Fruit fly (Drosophila melanogaster) whole organism, embryonic: ENCODE data around the gene CG14893.

Source experiments
- ATbp ChIP-seq: fragments of 200-800 bp; sonication (Bioruptor generic); optimal IDR thresholded peaks from 2 replicates; lab custom pipeline; 2017; ENCODE audit warnings: missing biosample characterization, mild to moderate bottlenecking, missing genetic modification characterization, missing genetic modification reagents
- Adf1 ChIP-seq: fragments of 200-800 bp; sonication (Bioruptor generic); IDR thresholded peaks from 2 replicates; pipeline ENCODE4 v1.3.6; 2022; ENCODE audit warnings: missing biosample characterization, missing genetic modification characterization
- Antp ChIP-seq: fragments of 200-800 bp; sonication (Bioruptor generic); optimal IDR thresholded peaks from 3 replicates; lab custom pipeline; 2016; ENCODE audit warnings: missing biosample characterization, missing genetic modification characterization
- Atf-2 ChIP-seq: fragments of 200-800 bp; sonication (Bioruptor generic); optimal IDR thresholded peaks from 2 replicates; lab custom pipeline; 2016; ENCODE audit warnings: missing biosample characterization, missing genetic modification characterization
- CG11247 ChIP-seq: fragments of 200-800 bp; sonication (Bioruptor generic); IDR thresholded peaks from 2 replicates; pipeline ENCODE4 v1.3.6; 2022; ENCODE audit warnings: missing biosample characterization, missing genetic modification characterization
- CG11560 ChIP-seq: fragments of 200-800 bp; sonication (Bioruptor generic); IDR thresholded peaks from 3 replicates; pipeline ENCODE4 v1.3.6; 2022; ENCODE audit warnings: missing biosample characterization, missing genetic modification characterization
- CG14860 ChIP-seq: fragments of 200-800 bp; sonication (Bioruptor generic); IDR thresholded peaks from 3 replicates; pipeline ENCODE4 v1.3.6; 2022; ENCODE audit warnings: missing biosample characterization, missing genetic modification characterization; ENCODE audit not compliant: partially characterized antibody
- CG15479 ChIP-seq: fragments of 200-800 bp; sonication (Bioruptor generic); optimal IDR thresholded peaks from 3 replicates; lab custom pipeline; 2019; ENCODE audit warnings: missing biosample characterization, mild to moderate bottlenecking, missing genetic modification characterization, moderate library complexity
- CG1832 ChIP-seq: fragments of 200-800 bp; sonication (Bioruptor generic); optimal IDR thresholded peaks from 2 replicates; lab custom pipeline; 2017; ENCODE audit warnings: missing biosample characterization, mild to moderate bottlenecking, missing genetic modification characterization, inconsistent platforms
- CG18764 ChIP-seq: fragments of 200-800 bp; sonication (Bioruptor generic); optimal IDR thresholded peaks from 3 replicates; lab custom pipeline; 2016; ENCODE audit warnings: missing biosample characterization, missing genetic modification characterization
- CG2202 ChIP-seq: fragments of 200-800 bp; sonication (Bioruptor generic); optimal IDR thresholded peaks from 2 replicates; lab custom pipeline; 2018; ENCODE audit warnings: missing biosample characterization, mild to moderate bottlenecking, missing genetic modification characterization
- CG30431 ChIP-seq: fragments of 200-800 bp; sonication (Bioruptor generic); optimal IDR thresholded peaks from 2 replicates; lab custom pipeline; 2017; ENCODE audit warnings: missing biosample characterization, missing genetic modification characterization
- CG4282 ChIP-seq: fragments of 200-800 bp; sonication (Bioruptor generic); optimal IDR thresholded peaks from 2 replicates; lab custom pipeline; 2016; ENCODE audit warnings: missing biosample characterization, missing genetic modification characterization
- CG4404 ChIP-seq: fragments of 200-800 bp; sonication (Bioruptor generic); IDR thresholded peaks from 2 replicates; pipeline ENCODE4 v1.3.6; 2022; ENCODE audit warnings: missing biosample characterization, missing genetic modification characterization
- CG4424 ChIP-seq: fragments of 200-800 bp; sonication (Bioruptor generic); optimal IDR thresholded peaks from 3 replicates; lab custom pipeline; 2016; ENCODE audit warnings: missing biosample characterization, missing genetic modification characterization
- CG4730 ChIP-seq: fragments of 200-800 bp; sonication (Bioruptor generic); IDR thresholded peaks from 2 replicates; pipeline ENCODE4 v1.3.6; 2022; ENCODE audit warnings: missing biosample characterization, missing genetic modification characterization
- CG6689 ChIP-seq: fragments of 200-800 bp; sonication (Bioruptor generic); IDR thresholded peaks from 2 replicates; pipeline ENCODE4 v1.3.6; 2022; ENCODE audit warnings: missing biosample characterization, missing genetic modification characterization
- CG6854 ChIP-seq: fragments of 200-800 bp; sonication (Bioruptor generic); optimal IDR thresholded peaks from 3 replicates; lab custom pipeline; 2017; ENCODE audit warnings: missing biosample characterization, mild to moderate bottlenecking, missing genetic modification characterization
- CoRest ChIP-seq: fragments of 200-800 bp; sonication (Bioruptor generic); optimal IDR thresholded peaks from 3 replicates; lab custom pipeline; 2018; ENCODE audit warnings: missing biosample characterization, mild to moderate bottlenecking, missing genetic modification characterization, moderate library complexity
- D19A ChIP-seq: fragments of 200-800 bp; optimal IDR thresholded peaks from 3 replicates; lab custom pipeline; 2019; ENCODE audit warnings: missing biosample characterization, mild to moderate bottlenecking, missing genetic modification characterization, moderate library complexity
- HLH54F ChIP-seq: fragments of 200-800 bp; sonication (Bioruptor generic); optimal IDR thresholded peaks from 3 replicates; lab custom pipeline; 2016; ENCODE audit warnings: missing biosample characterization, missing genetic modification characterization
- Lhr ChIP-seq: fragments of 200-800 bp; sonication (Bioruptor generic); optimal IDR thresholded peaks from 3 replicates; lab custom pipeline; 2017; ENCODE audit warnings: mild to moderate bottlenecking, missing biosample characterization, missing genetic modification reagents, missing genetic modification characterization
- Rx ChIP-seq: fragments of 200-800 bp; sonication (Bioruptor generic); IDR thresholded peaks from 2 replicates; pipeline ENCODE4 v1.3.6; 2022; ENCODE audit warnings: missing biosample characterization, missing genetic modification characterization
- Sry-β ChIP-seq: fragments of 200-800 bp; sonication (Bioruptor generic); optimal IDR thresholded peaks from 2 replicates; lab custom pipeline; 2018; ENCODE audit warnings: missing biosample characterization, mild to moderate bottlenecking, missing genetic modification characterization, moderate library complexity
- Xrp1 ChIP-seq: fragments of 200-800 bp; sonication (Bioruptor generic); IDR thresholded peaks from 2 replicates; pipeline ENCODE4 v1.3.6; 2022; ENCODE audit warnings: missing biosample characterization, missing genetic modification characterization
- ap ChIP-seq: fragments of 200-800 bp; sonication (Bioruptor generic); IDR thresholded peaks from 2 replicates; pipeline ENCODE4 v1.3.6; 2022; ENCODE audit warnings: missing biosample characterization, missing genetic modification characterization
- cad ChIP-seq: fragments of >200 bp; optimal IDR thresholded peaks from 2 replicates; lab custom pipeline; 2017; ENCODE audit warnings: missing biosample characterization, missing genetic modification characterization
- cato ChIP-seq: fragments of 200-800 bp; sonication (Bioruptor generic); optimal IDR thresholded peaks from 2 replicates; lab custom pipeline; 2016; ENCODE audit warnings: missing biosample characterization, missing genetic modification characterization, borderline replicate concordance
- chif ChIP-seq, 2 experiments: fragments of 200-800 bp; sonication (Bioruptor generic); optimal IDR thresholded peaks; 3 replicates each; lab custom pipeline; 2016; ENCODE audit warnings: missing biosample characterization in 2 of 2, missing genetic modification characterization in 2 of 2
- dmrt99B ChIP-seq: fragments of 200-800 bp; sonication (Bioruptor generic); optimal IDR thresholded peaks from 2 replicates; lab custom pipeline; 2018; ENCODE audit warnings: missing biosample characterization, mild to moderate bottlenecking, missing genetic modification characterization, moderate library complexity
- en ChIP-seq: fragments of 200-800 bp; sonication (Bioruptor generic); optimal IDR thresholded peaks from 2 replicates; lab custom pipeline; 2016; ENCODE audit warnings: missing biosample characterization, missing genetic modification characterization
- gcm ChIP-seq: fragments of 200-800 bp; sonication (Bioruptor generic); optimal IDR thresholded peaks from 2 replicates; lab custom pipeline; 2019; ENCODE audit warnings: missing biosample characterization, mild to moderate bottlenecking, missing genetic modification characterization, moderate library complexity
- gcm2 ChIP-seq: fragments of 200-800 bp; sonication (Bioruptor generic); optimal IDR thresholded peaks from 2 replicates; lab custom pipeline; 2016; ENCODE audit warnings: missing biosample characterization, missing genetic modification characterization
- gt ChIP-seq: fragments of 200-800 bp; sonication (Bioruptor generic); IDR thresholded peaks from 2 replicates; pipeline ENCODE4 v1.3.6; 2022; ENCODE audit warnings: missing biosample characterization, missing genetic modification characterization
- jumu ChIP-seq: fragments of 200-800 bp; sonication (Bioruptor generic); optimal IDR thresholded peaks from 3 replicates; lab custom pipeline; 2016; ENCODE audit warnings: missing biosample characterization, missing genetic modification characterization
- lola ChIP-seq, 3 experiments: fragments of >200 bp in 2 of 3; fragments of 200-800 bp in 1 of 3; sonication (Bioruptor generic) in 1 of 3; optimal IDR thresholded peaks; 2 replicates each; lab custom pipeline; 2017 to 2019; ENCODE audit warnings: missing biosample characterization in 3 of 3, missing genetic modification characterization in 3 of 3, mild to moderate bottlenecking in 1 of 3, moderate library complexity in 1 of 3
- onecut ChIP-seq: fragments of 200-800 bp; sonication (Bioruptor generic); IDR thresholded peaks from 2 replicates; pipeline ENCODE4 v1.3.6; 2022; ENCODE audit warnings: missing biosample characterization, missing genetic modification characterization
- phol ChIP-seq: fragments of 200-800 bp; sonication (Bioruptor generic); optimal IDR thresholded peaks from 3 replicates; lab custom pipeline; 2018; ENCODE audit warnings: missing biosample characterization, mild to moderate bottlenecking, missing genetic modification characterization, moderate library complexity
- psq ChIP-seq: fragments of 200-800 bp; sonication (Bioruptor generic); optimal IDR thresholded peaks from 2 replicates; lab custom pipeline; 2017; ENCODE audit warnings: missing biosample characterization, missing genetic modification characterization
- ranshi ChIP-seq: fragments of 200-800 bp; sonication (Bioruptor generic); IDR thresholded peaks from 2 replicates; pipeline ENCODE4 v1.3.6; 2022; ENCODE audit warnings: missing biosample characterization, missing genetic modification characterization
- run ChIP-seq: fragments of 200-800 bp; sonication (Bioruptor generic); optimal IDR thresholded peaks from 3 replicates; lab custom pipeline; 2018; ENCODE audit warnings: missing biosample characterization, mild to moderate bottlenecking, missing genetic modification characterization
- sqz ChIP-seq: fragments of 200-800 bp; sonication (Bioruptor generic); optimal IDR thresholded peaks from 3 replicates; lab custom pipeline; 2018; ENCODE audit warnings: missing biosample characterization, mild to moderate bottlenecking, missing genetic modification characterization
- sug ChIP-seq: fragments of 200-800 bp; optimal IDR thresholded peaks from 2 replicates; lab custom pipeline; 2019; ENCODE audit warnings: missing biosample characterization, mild to moderate bottlenecking, missing genetic modification characterization, moderate library complexity
- tna ChIP-seq: fragments of 200-800 bp; sonication (Bioruptor generic); IDR thresholded peaks from 2 replicates; pipeline ENCODE4 v1.3.6; 2022; ENCODE audit warnings: missing biosample characterization, missing genetic modification characterization; ENCODE audit not compliant: partially characterized antibody
- tup ChIP-seq: fragments of 200-800 bp; sonication (Bioruptor generic); optimal IDR thresholded peaks from 2 replicates; lab custom pipeline; 2016; ENCODE audit warnings: missing biosample characterization, mild to moderate bottlenecking, missing genetic modification characterization, moderate library complexity
- vfl ChIP-seq: fragments of 200-800 bp; sonication (Bioruptor generic); optimal IDR thresholded peaks from 2 replicates; lab custom pipeline; 2016; ENCODE audit warnings: missing biosample characterization, missing genetic modification characterization
- vvl ChIP-seq: fragments of 200-800 bp; sonication (Bioruptor generic); IDR thresholded peaks from 2 replicates; pipeline ENCODE4 v1.3.6; 2022; ENCODE audit warnings: missing biosample characterization, missing genetic modification characterization
- wdn ChIP-seq: fragments of 200-800 bp; sonication (Bioruptor generic); IDR thresholded peaks from 2 replicates; pipeline ENCODE4 v1.3.6; 2022; ENCODE audit warnings: missing biosample characterization, missing genetic modification characterization

Gene CG14893

dm6 chr3R:16626899-16627432 is 6.4 kb downstream of the CG14893 start (continued):
- no peak for TF ChIP-seq gcm2
- TF ChIP-seq CG4282 (GFP tag; lab: Kevin White, UChicago), result no peak
- TF ChIP-seq onecut (GFP tag; lab: Robert Waterston, UW), result peak; percentile 82
- no peak for TF ChIP-seq D19A (tag; lab: Kevin White, UChicago)
- no peak for TF ChIP-seq lola (GFP tag; optimal IDR thresholded peaks at IDR 0.05; lab: Kevin White, UChicago)
- no peak for TF ChIP-seq Rx (GFP tag; lab: Robert Waterston, UW)
- peak; percentile 8 for TF ChIP-seq sqz (GFP tag; lab: Kevin White, UChicago)
- TF ChIP-seq gt (GFP tag; lab: Robert Waterston, UW), result no peak
- no peak for TF ChIP-seq CG4404 (GFP tag; lab: Robert Waterston, UW)
- TF ChIP-seq CG30431, result no peak
- TF ChIP-seq Atf-2 (GFP tag; lab: Kevin White, UChicago), result no peak
- no peak for TF ChIP-seq psq
- TF ChIP-seq CG1832 (GFP tag; lab: Kevin White, UChicago), result no peak
- no peak for TF ChIP-seq CG6854
- TF ChIP-seq dmrt99B (tag; lab: Kevin White, UChicago), result no peak
- no peak for TF ChIP-seq CG11247
- TF ChIP-seq chif (GFP tag; optimal IDR thresholded peaks at IDR 0.05; lab: Kevin White, UChicago), result no peak
- TF ChIP-seq CG2202 (tag; lab: Kevin White, UChicago), result no peak
- no peak for TF ChIP-seq ap (GFP tag; lab: Robert Waterston, UW)
- no peak for TF ChIP-seq CoRest (tag; lab: Kevin White, UChicago)
- peak; percentile 65; the same call in 1 of the 2 replicates for TF ChIP-seq vvl (GFP tag; lab: Robert Waterston, UW)
- TF ChIP-seq CG11560 (tag; lab: Robert Waterston, UW), result no peak
- no peak for TF ChIP-seq jumu (GFP tag; lab: Kevin White, UChicago)
- no peak for TF ChIP-seq CG4424 (GFP tag; lab: Kevin White, UChicago)
- no peak for TF ChIP-seq HLH54F (GFP tag; lab: Kevin White, UChicago)
- TF ChIP-seq wdn (GFP tag; lab: Robert Waterston, UW), result no peak
- TF ChIP-seq CG6689 (GFP tag; lab: Robert Waterston, UW), result no peak
- no peak for TF ChIP-seq Sry-β (GFP tag; lab: Kevin White, UChicago)
- TF ChIP-seq en, result no peak
- no peak for TF ChIP-seq Antp
- no peak for TF ChIP-seq cato (GFP tag; lab: Kevin White, UChicago)
- no peak for TF ChIP-seq CG14860
- no peak for TF ChIP-seq CG15479
- no peak for TF ChIP-seq CG18764 (GFP tag; lab: Kevin White, UChicago)
- no peak for TF ChIP-seq CG4730 (GFP tag; lab: Robert Waterston, UW)
- TF ChIP-seq sug (tag; lab: Kevin White, UChicago), result no peak
- no peak for TF ChIP-seq tna (GFP tag; lab: Robert Waterston, UW)
- TF ChIP-seq cad (GFP tag; lab: Kevin White, UChicago), result no peak
- no peak for TF ChIP-seq tup (GFP tag; lab: Kevin White, UChicago)
- TF ChIP-seq vfl, result no peak
- no peak for TF ChIP-seq phol
- no peak for TF ChIP-seq ranshi (GFP tag; lab: Robert Waterston, UW)
- TF ChIP-seq ATbp, result no peak
- no peak for TF ChIP-seq Xrp1 (GFP tag; lab: Robert Waterston, UW)
- TF ChIP-seq Adf1, result 0 out of 2 replicates have a peak, but pooled peaks have one; percentile 19
- TF ChIP-seq run (tag; lab: Kevin White, UChicago), result no peak
- no peak for TF ChIP-seq gcm (GFP tag; lab: Kevin White, UChicago)
- no peak for TF ChIP-seq Lhr
